Worm (Caenorhabditis elegans): ENCODE measurements around the gene ZK637.4.

DNA sequence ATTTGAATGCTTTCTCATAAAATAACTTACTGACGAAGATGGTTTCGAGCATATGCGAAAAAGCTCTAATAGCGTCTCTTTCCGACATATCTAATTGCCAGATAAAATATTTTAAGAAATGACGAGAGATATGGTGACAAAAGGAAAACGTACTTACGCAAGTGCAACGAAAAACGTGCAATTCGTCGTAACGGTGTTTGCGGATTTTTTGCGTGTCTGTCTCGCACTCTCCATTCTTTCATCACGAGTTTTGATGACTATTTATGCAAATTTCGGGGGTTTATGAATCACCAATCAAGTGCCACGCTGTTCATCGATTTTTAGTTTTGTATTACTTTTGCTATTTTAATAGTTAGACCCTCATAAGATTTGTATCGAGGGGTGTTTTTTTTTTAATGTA is 4.6 kb upstream of the ZK637.4 start, which contains the start of gene ZK637.14:
- TF ChIP-seq ztf-29 (GFP tag; IDR thresholded peaks at IDR 0.05) = no peak
- TF ChIP-seq flt-1 (GFP tag; IDR thresholded peaks at IDR 0.05) = no peak
- no peak for TF ChIP-seq tab-1 (GFP tag; IDR thresholded peaks at IDR 0.05)

All from whole organism, midembryonic.